Fruit fly (Drosophila melanogaster) S2 (cell line): ENCODE data around the gene CG5541.

Experiments used
- CG8478 ChIP-seq: fragments of >200 bp; optimal IDR thresholded peaks from 2 replicates; lab custom pipeline; 2018
- CTCF ChIP-seq, 2 experiments: fragments of >200 bp; optimal IDR thresholded peaks; 2 replicates each; lab custom pipeline; 2018

CG5541 gene

dm6 chrX:15062619-15063018, 18.7 kb downstream of the CG5541 start:
- no peak for TF ChIP-seq CG8478
- TF ChIP-seq CTCF (optimal IDR thresholded peaks at IDR 0.05; lab: Kevin White, UChicago), result no peak

dm6 chrX:15063404-15064062, 19.6 kb downstream of the CG5541 start, which contains the start of the genes hiw and ND-B18:
hiw (minus strand) TSS chrX:15063429.
ND-B18 (plus strand) TSS chrX:15063733.
- no peak for TF ChIP-seq CG8478
- TF ChIP-seq CTCF (optimal IDR thresholded peaks at IDR 0.05; lab: Kevin White, UChicago), result no peak

- no peak for TF ChIP-seq CTCF (optimal IDR thresholded peaks at IDR 0.05; lab: Kevin White, UChicago)
- no peak for TF ChIP-seq CG8478
These were observed 22.6 kb downstream of the CG5541 start, which contains the start of the genes opm and dob for dm6 chrX:15066374-15067057. opm (minus strand) TSS chrX:15066432. dob (plus strand) TSS chrX:15067007.

DNA sequence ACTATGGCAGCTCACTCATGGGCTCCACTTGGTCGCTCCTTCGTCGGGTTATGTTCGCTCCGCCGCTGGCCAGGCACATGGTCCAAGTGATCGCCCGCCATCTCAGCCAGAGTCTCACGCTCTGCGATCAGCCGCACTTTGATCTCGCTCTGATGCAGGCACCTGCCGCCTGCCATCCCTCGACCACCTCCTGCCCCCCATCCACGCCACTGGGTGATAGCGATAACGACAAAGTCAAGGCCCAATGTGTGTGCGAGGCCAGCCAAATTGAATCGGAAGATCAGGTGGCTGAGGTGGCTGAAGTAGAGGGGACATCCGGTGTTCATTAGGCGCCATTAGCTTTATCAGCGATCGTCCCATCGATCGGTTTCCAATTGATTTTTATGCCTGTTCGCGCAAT, 24.6 kb downstream of the CG5541 start:
- TF ChIP-seq CTCF (optimal IDR thresholded peaks at IDR 0.05; lab: Kevin White, UChicago) (no peak), CG8478 (no peak)

DNA sequence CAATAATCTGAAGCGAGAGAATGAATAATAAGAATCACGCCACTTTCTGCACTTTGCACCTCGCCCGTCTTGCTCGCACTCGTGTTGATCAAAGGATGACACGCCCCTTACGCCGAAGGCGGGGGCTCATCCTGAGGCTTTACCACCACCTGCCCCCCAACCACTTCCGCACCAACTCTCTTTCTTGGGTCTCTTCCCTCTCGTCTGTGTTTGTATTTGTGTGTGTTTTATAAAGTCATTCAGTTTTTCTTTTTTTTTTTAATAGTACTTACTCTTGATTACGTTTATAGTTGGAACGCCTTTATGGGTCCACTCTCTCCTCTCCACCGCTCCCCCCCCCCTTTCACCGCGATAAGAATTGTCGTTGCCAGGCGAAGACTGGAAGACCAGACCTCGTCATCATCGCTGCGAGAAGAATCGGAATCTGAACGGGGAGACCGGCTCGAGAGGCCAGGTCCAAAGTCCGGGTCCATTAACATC, 25.5 kb downstream of the CG5541 start:
- TF ChIP-seq CTCF (optimal IDR thresholded peaks at IDR 0.05; lab: Kevin White, UChicago) (no peak), CG8478 (no peak)

DNA sequence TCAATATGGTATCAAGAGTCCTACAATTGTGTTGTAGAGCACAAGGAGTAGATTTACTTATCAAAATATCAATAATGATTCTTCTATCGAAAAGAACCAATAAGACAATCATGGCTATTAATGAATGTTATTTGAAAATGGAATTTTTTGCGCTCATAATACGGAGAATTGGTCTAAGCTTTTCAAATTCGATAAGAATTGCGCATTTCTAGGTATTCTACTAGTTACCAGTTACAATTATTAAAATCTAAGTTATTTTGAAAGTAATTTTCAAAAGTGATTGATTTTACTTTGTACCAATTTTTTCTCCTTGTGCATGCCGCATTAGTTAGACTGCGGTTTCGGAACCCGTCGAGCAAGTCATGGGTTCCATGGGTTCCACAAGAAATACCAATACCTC, 26.2 kb downstream of the CG5541 start:
- TF ChIP-seq CG8478, result no peak
- TF ChIP-seq CTCF (optimal IDR thresholded peaks at IDR 0.05; lab: Kevin White, UChicago), result no peak

- TF ChIP-seq CG8478, result no peak
- no peak for TF ChIP-seq CTCF (optimal IDR thresholded peaks at IDR 0.05; lab: Kevin White, UChicago)
These were observed 27.0 kb downstream of the CG5541 start for dm6 chrX:15070811-15071479.

- TF ChIP-seq CG8478 (no peak), CTCF (optimal IDR thresholded peaks at IDR 0.05; lab: Kevin White, UChicago) (no peak)
These were observed 30.9 kb downstream of the CG5541 start for dm6 chrX:15074646-15075351.

dm6 chrX:15075485-15076037, 31.6 kb downstream of the CG5541 start:
- TF ChIP-seq CG8478, result no peak
- TF ChIP-seq CTCF (optimal IDR thresholded peaks at IDR 0.05; lab: Kevin White, UChicago), result no peak

DNA sequence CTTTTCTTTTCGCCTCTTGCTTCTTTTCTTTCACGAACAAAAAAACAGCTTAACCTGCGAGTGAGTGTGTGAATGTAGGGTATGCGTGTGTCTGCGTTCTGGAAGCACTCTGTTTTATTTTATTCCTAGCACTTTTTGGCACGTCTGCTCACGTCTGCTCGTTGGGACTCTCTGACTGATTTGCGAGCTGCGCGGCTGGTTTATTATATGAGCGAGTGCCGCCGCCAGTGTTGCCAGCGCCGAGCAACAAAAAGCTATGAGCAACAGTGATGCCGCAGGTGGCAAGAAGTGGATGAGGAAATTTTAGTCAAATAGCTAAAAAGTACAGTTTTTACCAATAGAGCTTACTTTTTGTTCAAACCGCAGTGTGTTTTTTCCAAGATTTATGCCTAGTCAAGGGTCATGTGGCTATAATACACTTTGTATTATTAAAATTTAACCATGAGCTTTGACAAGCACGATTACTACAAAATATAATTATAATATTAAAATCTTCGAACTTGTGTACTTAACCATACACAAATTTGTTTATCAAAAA, 32.2 kb downstream of the CG5541 start, which contains the start of gene Lsd-2:
Gene Lsd-2, minus strand, starts transcription at position 183 of the 538 bp plus-strand sequence.
- no peak for TF ChIP-seq CTCF (optimal IDR thresholded peaks at IDR 0.05; lab: Kevin White, UChicago)
- no peak for TF ChIP-seq CG8478

DNA sequence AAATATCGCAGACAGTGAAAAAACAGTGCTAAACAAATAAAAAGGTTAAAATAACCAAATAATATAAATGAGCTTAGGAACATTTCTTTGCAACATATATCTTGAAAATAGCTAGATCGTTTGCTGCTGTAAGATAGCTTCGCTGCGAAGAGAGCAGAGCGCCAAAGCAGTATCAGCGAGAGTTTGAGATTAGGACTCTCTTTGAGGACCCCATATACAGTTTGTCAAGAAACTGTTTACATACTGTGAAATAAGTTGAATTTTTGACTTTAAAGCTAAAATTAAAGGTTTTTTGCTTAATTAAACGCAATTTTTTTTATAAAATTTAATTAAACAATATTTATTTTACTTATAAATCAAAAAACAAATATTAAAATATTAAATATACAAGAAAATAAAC, 32.7 kb downstream of the CG5541 start:
- TF ChIP-seq CTCF (optimal IDR thresholded peaks at IDR 0.05; lab: Kevin White, UChicago) (no peak), CG8478 (no peak)

- TF ChIP-seq CG8478, result no peak
These were observed 33.7 kb downstream of the CG5541 start for dm6 chrX:15077576-15078136.

- TF ChIP-seq CG8478 (no peak), CTCF (optimal IDR thresholded peaks at IDR 0.05; lab: Kevin White, UChicago) (no peak)
These were observed 34.5 kb downstream of the CG5541 start for dm6 chrX:15078394-15078793.

DNA sequence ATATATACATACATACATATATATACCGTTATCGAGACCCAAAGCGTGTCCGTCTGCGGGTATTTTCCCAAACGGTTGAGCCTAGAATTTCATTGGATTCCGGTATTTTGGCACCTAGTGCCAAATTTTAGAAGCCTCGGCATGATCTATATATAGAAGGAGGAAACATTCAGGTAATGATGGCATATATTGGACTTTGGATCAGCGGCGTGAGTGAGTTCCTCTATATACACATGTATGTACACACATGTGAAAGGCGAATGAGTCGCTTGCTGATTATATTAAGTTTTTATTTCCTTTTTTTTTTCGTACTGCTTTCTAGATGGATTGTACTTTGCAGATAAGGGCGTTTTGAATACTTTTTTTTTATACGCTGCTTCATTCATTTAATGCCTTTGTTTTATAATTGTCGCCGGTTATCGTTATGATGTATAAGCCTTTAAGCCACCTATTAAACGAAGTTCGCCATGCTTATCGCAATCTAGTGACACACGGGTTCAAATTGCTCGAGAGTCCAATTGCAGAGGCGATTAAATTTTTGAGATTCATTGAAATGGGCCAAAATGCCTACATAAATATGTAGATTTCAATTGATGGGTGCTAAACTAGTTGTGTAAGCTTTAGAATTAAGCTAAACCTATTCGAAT, 35.4 kb downstream of the CG5541 start:
- TF ChIP-seq CG8478 (no peak), CTCF (optimal IDR thresholded peaks at IDR 0.05; lab: Kevin White, UChicago) (no peak)
